Worm (Caenorhabditis elegans) whole organism, L1 larva: ENCODE results near the gene C25H3.17.
A peak's percentile ranks its signal among the peaks of the same experiment; 100 is the strongest.

ENCODE experiments used
- C04F5.9 ChIP-seq: sonication (generic microtip); optimal IDR thresholded peaks from 2 replicates; lab custom pipeline; 2016; ENCODE audit warnings: missing genetic modification characterization, missing compliant biosample characterization
- C16A3.4 ChIP-seq: fragments of 150-350 bp; optimal IDR thresholded peaks from 2 replicates; lab custom pipeline; 2014; ENCODE audit warnings: missing biosample characterization, missing genetic modification characterization
- C34B4.2 ChIP-seq: sonication (generic microtip); optimal IDR thresholded peaks from 2 replicates; lab custom pipeline; 2017; ENCODE audit warnings: mild to moderate bottlenecking, missing genetic modification characterization, missing compliant biosample characterization
- Y116A8C.19 ChIP-seq: sonication (generic microtip); optimal IDR thresholded peaks from 2 replicates; lab custom pipeline; 2016; ENCODE audit warnings: missing compliant biosample characterization, missing genetic modification characterization, borderline replicate concordance
- alr-1 ChIP-seq: fragments of 200-800 bp; sonication (Bioruptor generic); optimal IDR thresholded peaks from 2 replicates; lab custom pipeline; 2018; ENCODE audit warnings: borderline replicate concordance, mild to moderate bottlenecking, missing genetic modification characterization, missing compliant biosample characterization
- blmp-1 ChIP-seq: fragments of 150-350 bp; optimal IDR thresholded peaks from 2 replicates; lab custom pipeline; 2014; ENCODE audit warnings: missing biosample characterization, missing genetic modification characterization
- ceh-90 ChIP-seq: sonication (generic microtip); optimal IDR thresholded peaks from 2 replicates; lab custom pipeline; 2016; ENCODE audit warnings: missing genetic modification characterization, missing compliant biosample characterization
- ces-1 ChIP-seq: fragments of 150-350 bp; optimal IDR thresholded peaks from 2 replicates; lab custom pipeline; 2014; ENCODE audit warnings: missing biosample characterization, missing genetic modification reagents, missing genetic modification characterization
- dpl-1 ChIP-seq, 3 experiments: fragments of 150-350 bp in 2 of 3; sonication (generic microtip) in 1 of 3; optimal IDR thresholded peaks; 2 replicates each; lab custom pipeline; 2014 to 2017; ENCODE audit warnings: missing biosample characterization in 3 of 3, missing genetic modification characterization in 3 of 3, missing genetic modification reagents in 3 of 3
- dsc-1 ChIP-seq: sonication (generic microtip); optimal IDR thresholded peaks from 2 replicates; lab custom pipeline; 2016; ENCODE audit warnings: mild to moderate bottlenecking, missing genetic modification characterization, missing compliant biosample characterization
- efl-1 ChIP-seq, 4 experiments: fragments of 150-350 bp; optimal IDR thresholded peaks in 3 of 4; peaks in 1 of 4; 1 replicate in 1 of 4; 2 replicates in 3 of 4; lab custom pipeline; 2014; ENCODE audit warnings: missing biosample characterization in 2 of 4, missing genetic modification characterization in 2 of 4, missing genetic modification reagents in 2 of 4
- elt-3 ChIP-seq, 6 experiments: fragments of 150-350 bp in 1 of 6; sonication (generic microtip); optimal IDR thresholded peaks; 2 replicates each; lab custom pipeline; 2017 to 2018; ENCODE audit warnings: missing biosample characterization in 6 of 6, missing genetic modification characterization in 6 of 6, inconsistent platforms in 1 of 6
- ets-5 ChIP-seq: fragments of 200-800 bp; sonication (Bioruptor generic); IDR thresholded peaks from 2 replicates; pipeline ENCODE4 v1.3.6; 2022; ENCODE audit warnings: missing genetic modification characterization, missing compliant biosample characterization
- fkh-10 ChIP-seq: sonication (generic microtip); optimal IDR thresholded peaks from 2 replicates; lab custom pipeline; 2017; ENCODE audit warnings: missing biosample characterization, missing genetic modification reagents, missing genetic modification characterization
- fkh-4 ChIP-seq: sonication (generic microtip); optimal IDR thresholded peaks from 2 replicates; lab custom pipeline; 2016; ENCODE audit warnings: missing compliant biosample characterization, missing genetic modification characterization, borderline replicate concordance
- fkh-8 ChIP-seq: sonication (generic microtip); optimal IDR thresholded peaks from 2 replicates; lab custom pipeline; 2016; ENCODE audit warnings: mild to moderate bottlenecking, missing genetic modification characterization, missing compliant biosample characterization
- hlh-17 ChIP-seq: fragments of 200-800 bp; sonication (Bioruptor generic); optimal IDR thresholded peaks from 2 replicates; lab custom pipeline; 2018; ENCODE audit warnings: missing genetic modification characterization, mild to moderate bottlenecking, missing compliant biosample characterization, moderate library complexity, borderline replicate concordance
- hlh-4 ChIP-seq: sonication (generic microtip); optimal IDR thresholded peaks from 2 replicates; lab custom pipeline; 2016; ENCODE audit warnings: mild to moderate bottlenecking, missing genetic modification characterization, missing compliant biosample characterization
- hpl-2 ChIP-seq: fragments of 150-350 bp; optimal IDR thresholded peaks from 2 replicates; lab custom pipeline; 2014; ENCODE audit warnings: missing biosample characterization, missing genetic modification reagents, missing genetic modification characterization
- irx-1 ChIP-seq: sonication (generic microtip); optimal IDR thresholded peaks from 2 replicates; lab custom pipeline; 2016; ENCODE audit warnings: missing genetic modification characterization, missing compliant biosample characterization
- isw-1 ChIP-seq: fragments of 200-800 bp; sonication (Bioruptor generic); IDR thresholded peaks from 2 replicates; pipeline ENCODE4 v1.3.6; 2022; ENCODE audit warnings: missing genetic modification characterization, missing compliant biosample characterization
- jun-1 ChIP-seq: fragments of 150-350 bp; optimal IDR thresholded peaks from 2 replicates; lab custom pipeline; 2014; ENCODE audit warnings: missing biosample characterization, missing genetic modification reagents, missing genetic modification characterization
- lin-13 ChIP-seq: fragments of 150-350 bp; optimal IDR thresholded peaks from 2 replicates; lab custom pipeline; 2014; ENCODE audit warnings: missing biosample characterization, missing genetic modification reagents, missing genetic modification characterization
- lin-14 ChIP-seq: fragments of 200-800 bp; sonication (Bioruptor generic); optimal IDR thresholded peaks from 2 replicates; lab custom pipeline; 2018; ENCODE audit warnings: mild to moderate bottlenecking, missing genetic modification characterization, moderate library complexity, missing compliant biosample characterization
- lin-35 ChIP-seq, 2 experiments: fragments of 150-350 bp; optimal IDR thresholded peaks; 2 replicates each; lab custom pipeline; 2014; ENCODE audit warnings: missing biosample characterization in 2 of 2, missing genetic modification characterization in 2 of 2, missing genetic modification reagents in 2 of 2
- lir-3 ChIP-seq: sonication (generic microtip); optimal IDR thresholded peaks from 2 replicates; lab custom pipeline; 2016; ENCODE audit warnings: mild to moderate bottlenecking, missing genetic modification characterization, moderate library complexity, missing compliant biosample characterization; ENCODE audit not compliant: poor library complexity
- lsy-2 ChIP-seq, 2 experiments: fragments of 150-350 bp; optimal IDR thresholded peaks; 2 replicates each; lab custom pipeline; 2014; ENCODE audit warnings: missing biosample characterization in 2 of 2, missing genetic modification characterization in 2 of 2
- nhr-11 ChIP-seq: fragments of 150-350 bp; optimal IDR thresholded peaks from 2 replicates; lab custom pipeline; 2014; ENCODE audit warnings: missing biosample characterization, missing genetic modification characterization
- nhr-19 ChIP-seq: fragments of 200-800 bp; sonication (Bioruptor generic); conservative IDR thresholded peaks from 2 replicates; pipeline ENCODE4 v1.3.6; 2022; ENCODE audit warnings: missing genetic modification characterization, missing compliant biosample characterization
- nhr-20 ChIP-seq: sonication (generic microtip); optimal IDR thresholded peaks from 2 replicates; lab custom pipeline; 2016; ENCODE audit warnings: mild to moderate bottlenecking, missing genetic modification characterization, missing compliant biosample characterization
- nhr-28 ChIP-seq: fragments of 150-350 bp; optimal IDR thresholded peaks from 2 replicates; lab custom pipeline; 2014; ENCODE audit warnings: missing biosample characterization, missing genetic modification characterization
- nhr-76 ChIP-seq: sonication (generic microtip); optimal IDR thresholded peaks from 2 replicates; lab custom pipeline; 2017; ENCODE audit warnings: missing biosample characterization, missing genetic modification characterization
- skn-1 ChIP-seq: fragments of 150-350 bp; optimal IDR thresholded peaks from 2 replicates; lab custom pipeline; 2014; ENCODE audit warnings: missing biosample characterization, missing genetic modification characterization
- snu-23 ChIP-seq: sonication (generic microtip); optimal IDR thresholded peaks from 2 replicates; lab custom pipeline; 2016; ENCODE audit warnings: missing genetic modification characterization, missing compliant biosample characterization
- sup-37 ChIP-seq: fragments of 200-800 bp; sonication (Bioruptor generic); optimal IDR thresholded peaks from 2 replicates; lab custom pipeline; 2018; ENCODE audit warnings: mild to moderate bottlenecking, missing genetic modification characterization, missing compliant biosample characterization
- swsn-7 ChIP-seq: sonication (generic microtip); optimal IDR thresholded peaks from 2 replicates; lab custom pipeline; 2016; ENCODE audit warnings: missing genetic modification characterization, missing compliant biosample characterization
- unc-130 ChIP-seq: fragments of 150-350 bp; optimal IDR thresholded peaks from 2 replicates; lab custom pipeline; 2017; ENCODE audit warnings: missing biosample characterization, missing genetic modification characterization, inconsistent platforms
- unc-62 ChIP-seq: fragments of 150-350 bp; optimal IDR thresholded peaks from 2 replicates; lab custom pipeline; 2014; ENCODE audit warnings: missing biosample characterization, missing genetic modification reagents, missing genetic modification characterization
- vab-15 ChIP-seq: sonication (generic microtip); optimal IDR thresholded peaks from 2 replicates; lab custom pipeline; 2017; ENCODE audit warnings: missing genotype, mild to moderate bottlenecking, missing genetic modification characterization, missing compliant biosample characterization
- zag-1 ChIP-seq: fragments of 150-350 bp; optimal IDR thresholded peaks from 2 replicates; lab custom pipeline; 2014; ENCODE audit warnings: missing biosample characterization, missing genetic modification characterization
- ztf-4 ChIP-seq: fragments of 150-350 bp; optimal IDR thresholded peaks from 2 replicates; lab custom pipeline; 2014; ENCODE audit warnings: missing biosample characterization, missing genetic modification characterization

The C25H3.17 gene

ce11 chrII:5660736-5661734 lies 8.4 kb downstream of the C25H3.17 start, which contains the start of the genes ift-43 and mdt-26 (continued):
- TF ChIP-seq dsc-1 (tag; lab: Kevin White, UChicago) (peak; percentile 93), lin-13 (GFP tag; lab: Kevin White, UChicago) (peak; percentile 67), ceh-90 (tag; lab: Kevin White, UChicago) (no peak), snu-23 (GFP tag; lab: Kevin White, UChicago) (peak; percentile 93), ztf-4 (tag; lab: Kevin White, UChicago) (peak; percentile 73), hpl-2 (GFP tag; lab: Kevin White, UChicago) (peak; percentile 49), fkh-10 (peak; percentile 76), nhr-76 (tag; lab: Kevin White, UChicago) (peak; percentile 44), vab-15 (tag; lab: Kevin White, UChicago) (no peak), hlh-17 (GFP tag; lab: Kevin White, UChicago) (peak; percentile 54), elt-3 (tag; optimal IDR thresholded peaks at IDR 0.05; lab: Kevin White, UChicago) (peak in 2 of 6 experiments; percentile 57 to 58), jun-1 (tag; lab: Kevin White, UChicago) (peak; percentile 82), irx-1 (tag; lab: Kevin White, UChicago) (peak; percentile 87), hlh-4 (tag; lab: Kevin White, UChicago) (peak; percentile 20), ces-1 (GFP tag; lab: Kevin White, UChicago) (no peak), alr-1 (no peak), C04F5.9 (tag; lab: Kevin White, UChicago) (peak; percentile 56), lin-35 (GFP tag; optimal IDR thresholded peaks at IDR 0.05; lab: Kevin White, UChicago) (peak; percentile 77 to 79), fkh-4 (tag; lab: Kevin White, UChicago) (peak; percentile 28), dpl-1 (GFP tag; optimal IDR thresholded peaks at IDR 0.05; lab: Kevin White, UChicago) (peak; percentile 35 to 70 (median 60)), nhr-20 (tag; lab: Kevin White, UChicago) (peak; percentile 90), lir-3 (tag; lab: Kevin White, UChicago) (peak; percentile 53), swsn-7 (tag; lab: Kevin White, UChicago) (peak; percentile 93), efl-1 (optimal IDR thresholded peaks at IDR 0.05; lab: Kevin White, UChicago) (peak; percentile 68 to 74), efl-1 (GFP tag; optimal IDR thresholded peaks at IDR 0.05 in 1 of 2; lab: Kevin White, UChicago) (peak; percentile 64 to 96), blmp-1 (tag; lab: Kevin White, UChicago) (peak; percentile 44), C16A3.4 (tag; lab: Kevin White, UChicago) (peak; percentile 76), lsy-2 (tag; optimal IDR thresholded peaks at IDR 0.05; lab: Kevin White, UChicago) (peak; percentile 83 to 90), unc-62 (GFP tag; lab: Kevin White, UChicago) (no peak), isw-1 (GFP tag; lab: Robert Waterston, UW) (peak; percentile 89), Y116A8C.19 (no peak), sup-37 (GFP tag; lab: Kevin White, UChicago) (peak; percentile 82), zag-1 (tag; lab: Kevin White, UChicago) (no peak), ets-5 (no peak), fkh-8 (tag; lab: Kevin White, UChicago) (peak; percentile 90), skn-1 (peak; percentile 84), nhr-19 (GFP tag; lab: Robert Waterston, UW) (peak; percentile 81), unc-130 (no peak), C34B4.2 (tag; lab: Kevin White, UChicago) (peak; percentile 14), nhr-28 (tag; lab: Kevin White, UChicago) (no peak), lin-14 (peak; percentile 76), nhr-11 (tag; lab: Kevin White, UChicago) (peak; percentile 1)
- TF ChIP-seq, all 84 proteins: peak for 64
